Fruit fly (Drosophila melanogaster) whole organism, embryonic: ENCODE results near the gene CG5823.

Experiments
- Abd-B ChIP-seq: fragments of 200-800 bp; sonication (Bioruptor generic); optimal IDR thresholded peaks from 2 replicates; lab custom pipeline; 2018; ENCODE audit warnings: missing biosample characterization, mild to moderate bottlenecking, missing genetic modification characterization, moderate library complexity
- Ada2b ChIP-seq: fragments of 200-800 bp; sonication (Bioruptor generic); IDR thresholded peaks from 2 replicates; pipeline ENCODE4 v1.3.6; 2022; ENCODE audit warnings: missing biosample characterization, missing genetic modification characterization
- Atf6 ChIP-seq: fragments of 200-800 bp; sonication (Bioruptor generic); IDR thresholded peaks from 2 replicates; pipeline ENCODE4 v1.3.6; 2022; ENCODE audit warnings: missing biosample characterization, missing genetic modification characterization
- CG10431 ChIP-seq: fragments of 200-800 bp; sonication (Bioruptor generic); optimal IDR thresholded peaks from 3 replicates; lab custom pipeline; 2018; ENCODE audit warnings: missing biosample characterization, mild to moderate bottlenecking, missing genetic modification characterization
- CG11695 ChIP-seq: fragments of 200-800 bp; sonication (Bioruptor generic); IDR thresholded peaks from 3 replicates; pipeline ENCODE4 v1.3.6; 2022; ENCODE audit warnings: missing biosample characterization, missing genetic modification characterization
- CG12104 ChIP-seq: fragments of 200-800 bp; sonication (Bioruptor generic); optimal IDR thresholded peaks from 3 replicates; lab custom pipeline; 2016; ENCODE audit warnings: missing biosample characterization, missing genetic modification characterization
- CG12219 ChIP-seq: fragments of 200-800 bp; sonication (Bioruptor generic); optimal IDR thresholded peaks from 3 replicates; lab custom pipeline; 2018; ENCODE audit warnings: missing biosample characterization, mild to moderate bottlenecking, missing genetic modification characterization
- CG15601 ChIP-seq: fragments of 200-800 bp; sonication (Bioruptor generic); optimal IDR thresholded peaks from 3 replicates; lab custom pipeline; 2019; ENCODE audit warnings: missing biosample characterization, mild to moderate bottlenecking, missing genetic modification characterization, moderate library complexity
- CG3163 ChIP-seq: fragments of 200-800 bp; sonication (Bioruptor generic); optimal IDR thresholded peaks from 3 replicates; lab custom pipeline; 2016; ENCODE audit warnings: missing biosample characterization, missing genetic modification characterization
- CG42726 ChIP-seq: fragments of 200-800 bp; sonication (Bioruptor generic); IDR thresholded peaks from 2 replicates; pipeline ENCODE4 v1.3.6; 2022; ENCODE audit warnings: missing biosample characterization, missing genetic modification characterization; ENCODE audit not compliant: partially characterized antibody
- CG43689 ChIP-seq: fragments of 200-800 bp; sonication (Bioruptor generic); IDR thresholded peaks from 2 replicates; pipeline ENCODE4 v1.3.6; 2022; ENCODE audit warnings: missing biosample characterization, missing genetic modification characterization
- CG5953 ChIP-seq: fragments of 200-800 bp; sonication (Bioruptor generic); IDR thresholded peaks from 2 replicates; pipeline ENCODE4 v1.3.6; 2022; ENCODE audit warnings: missing biosample characterization, missing genetic modification characterization
- CG7745 ChIP-seq: fragments of 200-800 bp; sonication (Bioruptor generic); optimal IDR thresholded peaks from 2 replicates; lab custom pipeline; 2018; ENCODE audit warnings: missing biosample characterization, mild to moderate bottlenecking, missing genetic modification characterization, moderate library complexity
- CG7786 ChIP-seq: fragments of 200-800 bp; sonication (Bioruptor generic); optimal IDR thresholded peaks from 2 replicates; lab custom pipeline; 2016; ENCODE audit warnings: missing biosample characterization, missing genetic modification characterization
- CG8478 ChIP-seq: fragments of >200 bp; optimal IDR thresholded peaks from 2 replicates; lab custom pipeline; 2018
- CG9932 ChIP-seq: fragments of 200-800 bp; sonication (Bioruptor generic); IDR thresholded peaks from 2 replicates; pipeline ENCODE4 v1.3.6; 2022; ENCODE audit warnings: missing biosample characterization, missing genetic modification characterization
- CTCF ChIP-seq: fragments of 200-800 bp; sonication (Bioruptor generic); optimal IDR thresholded peaks from 2 replicates; lab custom pipeline; 2017; ENCODE audit warnings: missing biosample characterization, mild to moderate bottlenecking, missing genetic modification characterization, moderate library complexity
- Dbx ChIP-seq: fragments of 200-800 bp; sonication (Bioruptor generic); IDR thresholded peaks from 3 replicates; pipeline ENCODE4 v1.3.6; 2022; ENCODE audit warnings: missing biosample characterization, missing genetic modification characterization
- Dip3 ChIP-seq: fragments of 200-800 bp; sonication (Bioruptor generic); optimal IDR thresholded peaks from 3 replicates; lab custom pipeline; 2016; ENCODE audit warnings: missing biosample characterization, missing genetic modification characterization
- Dll ChIP-seq: fragments of 200-800 bp; sonication (Bioruptor generic); IDR thresholded peaks from 4 replicates; pipeline ENCODE4 v1.3.6; 2022; ENCODE audit warnings: missing biosample characterization, missing genetic modification characterization; ENCODE audit not compliant: partially characterized antibody
- Fer2 ChIP-seq: fragments of 200-800 bp; sonication (Bioruptor generic); optimal IDR thresholded peaks from 2 replicates; lab custom pipeline; 2018; ENCODE audit warnings: missing biosample characterization, mild to moderate bottlenecking, missing genetic modification characterization, moderate library complexity
- HmgZ ChIP-seq: fragments of 200-800 bp; sonication (Bioruptor generic); optimal IDR thresholded peaks from 2 replicates; lab custom pipeline; 2018; ENCODE audit warnings: missing biosample characterization, mild to moderate bottlenecking, missing genetic modification characterization
- Hmr ChIP-seq: fragments of 200-800 bp; sonication (Bioruptor generic); optimal IDR thresholded peaks from 3 replicates; lab custom pipeline; 2017; ENCODE audit warnings: mild to moderate bottlenecking, missing biosample characterization, missing genetic modification reagents, missing genetic modification characterization
- Hmx ChIP-seq: fragments of 200-800 bp; sonication (Bioruptor generic); optimal IDR thresholded peaks from 2 replicates; lab custom pipeline; 2016; ENCODE audit warnings: missing biosample characterization, missing genetic modification characterization
- Med ChIP-seq: fragments of 200-800 bp; sonication (Bioruptor generic); peaks from one replicate; lab custom pipeline; 2016; ENCODE audit warnings: missing biosample characterization, missing genetic modification characterization, mild to moderate bottlenecking, inconsistent platforms, moderate library complexity
- Oaz ChIP-seq: fragments of 200-800 bp; sonication (Bioruptor generic); IDR thresholded peaks from 2 replicates; pipeline ENCODE4 v1.3.6; 2022; ENCODE audit warnings: missing biosample characterization, missing genetic modification characterization
- Spps ChIP-seq: fragments of 200-800 bp; sonication (Bioruptor generic); optimal IDR thresholded peaks from 2 replicates; lab custom pipeline; 2018; ENCODE audit warnings: missing biosample characterization, mild to moderate bottlenecking, missing genetic modification characterization
- Sry-δ ChIP-seq: fragments of 200-800 bp; sonication (Bioruptor generic); optimal IDR thresholded peaks from 2 replicates; lab custom pipeline; 2016; ENCODE audit warnings: missing biosample characterization, missing genetic modification characterization
- Usf ChIP-seq: fragments of 200-800 bp; sonication (Bioruptor generic); optimal IDR thresholded peaks from 2 replicates; lab custom pipeline; 2017; ENCODE audit warnings: missing genotype, missing biosample characterization, missing genetic modification characterization
- ap ChIP-seq: fragments of 200-800 bp; sonication (Bioruptor generic); IDR thresholded peaks from 2 replicates; pipeline ENCODE4 v1.3.6; 2022; ENCODE audit warnings: missing biosample characterization, missing genetic modification characterization
- bigmax ChIP-seq: fragments of 200-800 bp; sonication (Bioruptor generic); optimal IDR thresholded peaks from 2 replicates; lab custom pipeline; 2018; ENCODE audit warnings: missing biosample characterization, mild to moderate bottlenecking, missing genetic modification characterization
- br ChIP-seq: fragments of >200 bp; optimal IDR thresholded peaks from 2 replicates; lab custom pipeline; 2017
- bsh ChIP-seq, 2 experiments: fragments of 200-800 bp; sonication (Bioruptor generic); optimal IDR thresholded peaks; 2 replicates each; lab custom pipeline; 2017 to 2018; ENCODE audit warnings: mild to moderate bottlenecking in 2 of 2, missing biosample characterization in 2 of 2, missing genetic modification characterization in 2 of 2, moderate library complexity in 1 of 2
- chif ChIP-seq, 2 experiments: fragments of 200-800 bp; sonication (Bioruptor generic); optimal IDR thresholded peaks; 3 replicates each; lab custom pipeline; 2016; ENCODE audit warnings: missing biosample characterization in 2 of 2, missing genetic modification characterization in 2 of 2
- crc ChIP-seq: fragments of 200-800 bp; sonication (Bioruptor generic); optimal IDR thresholded peaks from 2 replicates; lab custom pipeline; 2016; ENCODE audit warnings: missing biosample characterization, missing genetic modification characterization
- croc ChIP-seq: fragments of 200-800 bp; sonication (Bioruptor generic); conservative IDR thresholded peaks from 3 replicates; pipeline ENCODE4 v1.3.6; 2022; ENCODE audit warnings: missing biosample characterization, missing genetic modification characterization
- crol ChIP-seq: fragments of 200-800 bp; sonication (Bioruptor generic); IDR thresholded peaks from 2 replicates; pipeline ENCODE4 v1.3.6; 2022; ENCODE audit warnings: missing biosample characterization, missing genetic modification characterization
- dmrt11E ChIP-seq: fragments of 200-800 bp; sonication (Bioruptor generic); optimal IDR thresholded peaks from 3 replicates; lab custom pipeline; 2018; ENCODE audit warnings: missing biosample characterization, mild to moderate bottlenecking, missing genetic modification characterization, moderate library complexity
- eve ChIP-seq, 2 experiments: fragments of >200 bp; optimal IDR thresholded peaks; 2 replicates each; lab custom pipeline; 2017; ENCODE audit warnings: missing biosample characterization in 2 of 2, missing genetic modification characterization in 2 of 2
- fu2 ChIP-seq: fragments of 200-800 bp; sonication (Bioruptor generic); optimal IDR thresholded peaks from 2 replicates; lab custom pipeline; 2016; ENCODE audit warnings: missing biosample characterization, missing genetic modification characterization
- kah ChIP-seq: fragments of 200-800 bp; sonication (Bioruptor generic); optimal IDR thresholded peaks from 2 replicates; lab custom pipeline; 2018; ENCODE audit warnings: missing biosample characterization, mild to moderate bottlenecking, missing genetic modification characterization
- lbe ChIP-seq: fragments of 200-800 bp; sonication (Bioruptor generic); optimal IDR thresholded peaks from 2 replicates; lab custom pipeline; 2016; ENCODE audit warnings: missing biosample characterization, mild to moderate bottlenecking, missing genetic modification characterization
- lmd ChIP-seq: fragments of 200-800 bp; sonication (Bioruptor generic); IDR thresholded peaks from 2 replicates; pipeline ENCODE4 v1.3.6; 2022; ENCODE audit warnings: missing biosample characterization, missing genetic modification characterization
- mld ChIP-seq: fragments of 200-800 bp; sonication (Bioruptor generic); IDR thresholded peaks from 3 replicates; pipeline ENCODE4 v1.3.6; 2022; ENCODE audit warnings: missing biosample characterization, missing genetic modification characterization; ENCODE audit not compliant: partially characterized antibody
- oc ChIP-seq: fragments of 200-800 bp; sonication (Bioruptor generic); optimal IDR thresholded peaks from 2 replicates; lab custom pipeline; 2018; ENCODE audit warnings: missing biosample characterization, mild to moderate bottlenecking, missing genetic modification characterization, moderate library complexity
- so ChIP-seq: fragments of 200-800 bp; sonication (Bioruptor generic); IDR thresholded peaks from 3 replicates; pipeline ENCODE4 v1.3.6; 2022; ENCODE audit warnings: missing biosample characterization, missing genetic modification characterization
- sug ChIP-seq: fragments of 200-800 bp; optimal IDR thresholded peaks from 2 replicates; lab custom pipeline; 2019; ENCODE audit warnings: missing biosample characterization, mild to moderate bottlenecking, missing genetic modification characterization, moderate library complexity
- tio ChIP-seq: fragments of 200-800 bp; sonication (Bioruptor generic); optimal IDR thresholded peaks from 2 replicates; lab custom pipeline; 2017; ENCODE audit warnings: missing biosample characterization, missing genetic modification characterization, inconsistent platforms
- tna ChIP-seq: fragments of 200-800 bp; sonication (Bioruptor generic); IDR thresholded peaks from 2 replicates; pipeline ENCODE4 v1.3.6; 2022; ENCODE audit warnings: missing biosample characterization, missing genetic modification characterization; ENCODE audit not compliant: partially characterized antibody
- vvl ChIP-seq: fragments of 200-800 bp; sonication (Bioruptor generic); IDR thresholded peaks from 2 replicates; pipeline ENCODE4 v1.3.6; 2022; ENCODE audit warnings: missing biosample characterization, missing genetic modification characterization

The CG5823 gene

DNA sequence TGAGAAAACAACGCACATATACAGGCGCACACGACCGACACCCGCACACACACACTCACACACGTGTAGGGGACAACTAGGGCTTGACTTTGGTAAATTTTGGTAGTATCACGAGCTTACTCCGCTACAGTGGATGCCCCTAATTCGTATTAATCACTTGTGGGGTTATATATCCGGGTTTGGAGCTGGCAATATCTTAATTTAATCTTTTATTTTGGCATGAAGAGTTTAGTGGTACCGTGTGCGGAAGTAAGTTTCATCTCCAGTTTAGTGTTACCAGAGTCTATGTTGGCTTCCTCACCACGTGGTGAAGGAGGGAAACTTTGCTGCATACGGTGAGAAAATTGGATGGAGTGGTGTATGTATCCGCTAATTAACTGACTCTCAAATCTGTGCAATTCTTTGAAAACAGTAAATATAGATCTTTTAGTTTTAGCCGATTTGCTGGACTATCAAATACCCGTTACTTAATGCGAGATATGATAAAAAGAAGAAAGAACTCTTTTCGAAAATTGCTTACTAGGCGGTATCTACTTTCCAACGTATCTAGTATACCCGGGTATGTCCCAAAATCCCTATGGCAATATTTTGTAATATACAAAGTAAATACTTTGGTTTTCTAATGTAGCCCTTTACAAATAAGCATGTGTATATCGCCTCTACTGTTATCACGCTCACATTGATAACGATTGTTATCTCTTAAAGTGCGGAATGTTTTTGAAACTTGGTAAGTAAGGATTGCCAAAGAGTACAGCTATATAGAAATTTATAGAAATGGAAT, at the start of gene CG5823, which contains the start of gene P5cr-2 (continued):
- TF ChIP-seq CG3163 (GFP tag; lab: Kevin White, UChicago) (peak; percentile 66), CG12219 (GFP tag; lab: Kevin White, UChicago) (peak; percentile 68), oc (tag; lab: Kevin White, UChicago) (peak; percentile 72), vvl (peak; percentile 68), Oaz (GFP tag; lab: Robert Waterston, UW) (0 out of 2 replicates have a peak, but pooled peaks have one; percentile 7), Hmx (GFP tag; lab: Kevin White, UChicago) (no peak), CG9932 (GFP tag; lab: Robert Waterston, UW) (peak; percentile 57; the same call in 1 of the 2 replicates), CG15601 (tag; lab: Kevin White, UChicago) (peak; percentile 77), fu2 (peak; percentile 67), Spps (tag; lab: Kevin White, UChicago) (no peak), chif (GFP tag; optimal IDR thresholded peaks at IDR 0.05; lab: Kevin White, UChicago) (peak; percentile 14 to 52), bigmax (GFP tag; lab: Kevin White, UChicago) (peak; percentile 18), CG43689 (GFP tag; lab: Robert Waterston, UW) (0 out of 2 replicates have a peak, but pooled peaks have one; percentile 31), croc (no peak), lbe (GFP tag; lab: Kevin White, UChicago) (no peak), CG5953 (GFP tag; lab: Robert Waterston, UW) (no peak), eve (GFP tag; optimal IDR thresholded peaks at IDR 0.05; lab: Kevin White, UChicago) (no peak), CTCF (GFP tag; lab: Kevin White, UChicago) (peak; percentile 65), Fer2 (tag; lab: Kevin White, UChicago) (no peak), kah (no peak), Abd-B (GFP tag; lab: Kevin White, UChicago) (no peak), Dip3 (GFP tag; lab: Kevin White, UChicago) (peak; percentile 51), tna (no peak), CG10431 (GFP tag; lab: Kevin White, UChicago) (peak; percentile 71), dmrt11E (tag; lab: Kevin White, UChicago) (peak; percentile 39), CG12104 (GFP tag; lab: Kevin White, UChicago) (peak; percentile 56), Ada2b (GFP tag; lab: Robert Waterston, UW) (peak; percentile 19; the same call in 1 of the 2 replicates), Dbx (GFP tag; lab: Robert Waterston, UW) (peak; percentile 55; the same call in 1 of the 3 replicates), so (GFP tag; lab: Robert Waterston, UW) (no peak; the same call in 2 of the 3 replicates), HmgZ (tag; lab: Kevin White, UChicago) (peak; percentile 16), br (lab: Kevin White, UChicago) (no peak), Sry-δ (GFP tag; lab: Kevin White, UChicago) (peak; percentile 84), mld (0 out of 3 replicates have a peak, but pooled peaks have one; percentile 18), CG7745 (tag; lab: Kevin White, UChicago) (no peak), Dll (GFP tag; lab: Robert Waterston, UW) (peak; percentile 61; the same call in 2 of the 4 replicates), CG11695 (GFP tag; lab: Robert Waterston, UW) (no peak), lmd (GFP tag; lab: Robert Waterston, UW) (peak; percentile 32; the same call in 1 of the 2 replicates), Med (GFP tag; lab: Kevin White, UChicago) (peak; percentile 72), crc (no peak), sug (no peak), CG8478 (peak; percentile 86), Usf (GFP tag; lab: Kevin White, UChicago) (peak; percentile 20), crol (GFP tag; lab: Robert Waterston, UW) (no peak), ap (no peak; the same call in 1 of the 2 replicates), tio (GFP tag; lab: Kevin White, UChicago) (peak; percentile 56), CG42726 (0 out of 2 replicates have a peak, but pooled peaks have one; percentile 14), bsh (GFP tag; optimal IDR thresholded peaks at IDR 0.05; lab: Kevin White, UChicago) (peak in 1 of 2 experiments; percentile 58), Atf6 (GFP tag; lab: Robert Waterston, UW) (0 out of 2 replicates have a peak, but pooled peaks have one; percentile 47), CG7786 (GFP tag; lab: Kevin White, UChicago) (peak; percentile 75), Hmr (GFP tag; lab: Kevin White, UChicago) (peak; percentile 67)
